Fruit fly (Drosophila melanogaster): ENCODE measurements around the gene Cht5.
A peak's percentile ranks its signal among the peaks of the same experiment; 100 is the strongest.

Gene Cht5

dm6 chr3R:13765456-13765855, 1.9 kb upstream of the Cht5 start, which contains the start of gene CG9312:
TSS of gene CG9312 (plus strand) at chr3R:13765756.
- TF ChIP-seq dsx (GFP tag; optimal IDR thresholded peaks at IDR 0.05; ENCODE audit: poor library complexity, severe bottlenecking) (peak; percentile 37), ss (GFP tag; optimal IDR thresholded peaks at IDR 0.05) (peak in 1 of 2 experiments; percentile 5), CG34406 (GFP tag; optimal IDR thresholded peaks at IDR 0.05) (no peak)

DNA sequence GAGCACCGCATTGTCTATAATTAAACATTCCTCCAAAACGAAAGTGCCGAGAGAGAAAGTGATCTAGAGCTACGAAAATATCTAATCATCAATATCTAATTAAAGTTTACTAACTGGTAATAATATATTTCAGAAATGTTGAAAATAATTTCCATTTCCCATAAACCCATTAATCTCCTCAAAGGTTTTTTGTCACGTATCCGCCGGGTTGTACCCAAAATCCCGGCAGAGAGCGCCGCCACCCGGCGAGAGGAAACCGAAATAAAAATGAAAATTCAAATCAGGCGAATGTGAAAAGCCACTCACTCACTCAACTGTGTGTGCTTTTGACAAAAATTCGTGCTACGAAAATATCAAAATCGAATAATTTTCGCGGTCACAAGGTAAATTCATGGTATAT, 3.8 kb downstream of the Cht5 start, which contains the start of gene CG9297:
Gene CG9297 (plus strand): TSS at position 301 of the 400 bp plus-strand sequence.
- no peak for TF ChIP-seq salr (GFP tag; optimal IDR thresholded peaks at IDR 0.05)

DNA sequence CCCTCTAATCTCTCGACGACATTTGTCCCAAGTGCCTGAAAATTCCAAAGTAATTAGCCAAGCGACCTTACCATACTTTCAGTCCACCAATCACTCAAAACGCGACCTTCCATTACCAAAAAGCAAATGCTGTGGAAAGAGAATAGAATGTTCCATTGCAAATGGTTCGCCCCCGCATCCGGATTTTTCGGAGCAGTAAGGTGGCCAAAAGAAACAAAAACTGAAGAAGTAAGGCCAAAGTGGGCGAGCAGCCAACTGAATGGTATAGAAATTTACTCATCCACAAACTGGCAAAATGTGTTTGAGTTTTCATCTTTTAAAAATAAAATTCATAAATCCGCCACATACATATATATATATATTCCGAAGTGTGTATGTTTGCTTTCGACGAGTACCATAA, 6.0 kb downstream of the Cht5 start:
- TF ChIP-seq Eip93F (GFP tag; optimal IDR thresholded peaks at IDR 0.05) (no peak), Sox15 (GFP tag; optimal IDR thresholded peaks at IDR 0.05) (no peak), CG15336 (GFP tag; IDR thresholded peaks at IDR 0.05) (no peak)

DNA sequence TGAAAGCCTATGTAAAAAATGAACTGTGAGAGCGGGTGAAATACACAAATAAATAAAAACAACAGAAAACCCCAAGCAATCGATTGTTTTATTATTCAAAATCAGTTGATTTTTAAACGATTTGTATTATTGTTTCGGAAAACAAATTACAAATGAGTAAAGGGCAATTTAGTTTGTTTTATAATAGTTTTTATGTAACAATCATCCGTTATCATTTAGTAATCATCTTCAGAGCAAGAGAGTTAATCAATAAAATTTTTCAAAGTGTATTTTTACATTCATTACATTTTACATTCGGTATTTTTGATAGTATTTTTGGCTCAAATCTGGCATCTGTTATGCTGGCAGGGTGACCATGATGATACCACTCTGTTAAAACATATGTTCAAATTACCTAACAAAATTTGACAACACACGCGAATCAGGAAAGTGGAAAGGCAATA, 11.9 kb downstream of the Cht5 start, which contains the start of the genes CG42375 and CG9288:
Gene CG42375 (plus strand): TSS at position 384 of the 443 bp plus-strand sequence.
Gene CG9288 (plus strand): TSS at position 384 of the 443 bp plus-strand sequence.
- TF ChIP-seq Smox (GFP tag; optimal IDR thresholded peaks at IDR 0.05) (peak; percentile 34), Met (GFP tag; optimal IDR thresholded peaks at IDR 0.05) (peak; percentile 46), spab (GFP tag; optimal IDR thresholded peaks at IDR 0.05) (peak; percentile 54), topi (GFP tag; optimal IDR thresholded peaks at IDR 0.05) (peak; percentile 47), Hr39 (GFP tag; optimal IDR thresholded peaks at IDR 0.05) (no peak), Eip75B (GFP tag; optimal IDR thresholded peaks at IDR 0.05) (peak; percentile 74), CG10631 (GFP tag; optimal IDR thresholded peaks at IDR 0.05) (peak; percentile 67), CG6276 (GFP tag; optimal IDR thresholded peaks at IDR 0.05) (peak; percentile 18), CG6808 (GFP tag; optimal IDR thresholded peaks at IDR 0.05) (peak; percentile 57), CG1621 (tag; optimal IDR thresholded peaks at IDR 0.05) (no peak), Eip93F (GFP tag; optimal IDR thresholded peaks at IDR 0.05) (no peak), fd85E (GFP tag; optimal IDR thresholded peaks at IDR 0.05) (no peak), CG15336 (GFP tag; IDR thresholded peaks at IDR 0.05) (peak; percentile 68), CG8632 (GFP tag; optimal IDR thresholded peaks at IDR 0.05) (no peak), svp (GFP tag) (no peak), CG9139 (GFP tag; optimal IDR thresholded peaks at IDR 0.05) (no peak), CG34406 (GFP tag; optimal IDR thresholded peaks at IDR 0.05) (peak; percentile 8), Hr4 (GFP tag; optimal IDR thresholded peaks at IDR 0.05) (peak; percentile 47), CG31627 (GFP tag; optimal IDR thresholded peaks at IDR 0.05) (no peak), Sox15 (GFP tag; optimal IDR thresholded peaks at IDR 0.05) (no peak), esn (GFP tag; optimal IDR thresholded peaks at IDR 0.05) (peak; percentile 60), CG6163 (GFP tag; IDR thresholded peaks at IDR 0.05) (peak; percentile 80), fd59A (GFP tag; optimal IDR thresholded peaks at IDR 0.05) (no peak), Eip78C (GFP tag) (peak; percentile 78), CG32006 (GFP tag; optimal IDR thresholded peaks at IDR 0.05) (peak; percentile 16), Gug (GFP tag; IDR thresholded peaks at IDR 0.05) (peak; percentile 63), Ets96B (tag; optimal IDR thresholded peaks at IDR 0.05) (no peak), CG16779 (tag; optimal IDR thresholded peaks at IDR 0.05) (no peak), ss (GFP tag; optimal IDR thresholded peaks at IDR 0.05) (no peak), Hr38 (GFP tag; optimal IDR thresholded peaks at IDR 0.05) (no peak), net (GFP tag; optimal IDR thresholded peaks at IDR 0.05) (no peak), pdm3 (GFP tag; optimal IDR thresholded peaks at IDR 0.05) (peak; percentile 30), fkh (GFP tag; optimal IDR thresholded peaks at IDR 0.05) (no peak), cyc (GFP tag; optimal IDR thresholded peaks at IDR 0.05) (peak; percentile 68), CG7368 (GFP tag; optimal IDR thresholded peaks at IDR 0.05) (no peak), achi (GFP tag; optimal IDR thresholded peaks at IDR 0.05) (peak; percentile 34), CG11294 (GFP tag; IDR thresholded peaks at IDR 0.05) (peak; percentile 24; the same call in 1 of the 2 replicates), OdsH (GFP tag; optimal IDR thresholded peaks at IDR 0.05) (no peak), acj6 (GFP tag; optimal IDR thresholded peaks at IDR 0.05) (peak; percentile 8), dac (GFP tag; optimal IDR thresholded peaks at IDR 0.05) (no peak), CG8319 (GFP tag; optimal IDR thresholded peaks at IDR 0.05) (no peak), CG8119 (GFP tag; IDR thresholded peaks at IDR 0.05) (peak; percentile 61; the same call in 2 of the 3 replicates), CG6854 (GFP tag; optimal IDR thresholded peaks at IDR 0.05) (no peak)

All from whole organism, prepupa.